Fruit fly (Drosophila melanogaster) whole organism, embryonic: ENCODE measurements around the gene mdlc.

Experiments used
- Atf3 ChIP-seq: fragments of 200-800 bp; sonication (Bioruptor generic); optimal IDR thresholded peaks from 3 replicates; lab custom pipeline; 2016; ENCODE audit warnings: missing biosample characterization, missing genetic modification characterization
- Atf6 ChIP-seq: fragments of 200-800 bp; sonication (Bioruptor generic); IDR thresholded peaks from 2 replicates; pipeline ENCODE4 v1.3.6; 2022; ENCODE audit warnings: missing biosample characterization, missing genetic modification characterization
- BtbVII ChIP-seq: fragments of 200-800 bp; sonication (Bioruptor generic); optimal IDR thresholded peaks from 3 replicates; lab custom pipeline; 2017; ENCODE audit warnings: missing biosample characterization, mild to moderate bottlenecking, missing genetic modification characterization
- CG10209 ChIP-seq: fragments of 200-800 bp; sonication (Bioruptor generic); optimal IDR thresholded peaks from 3 replicates; lab custom pipeline; 2017; ENCODE audit warnings: missing biosample characterization, mild to moderate bottlenecking, missing genetic modification characterization, missing genetic modification reagents
- CG10431 ChIP-seq: fragments of 200-800 bp; sonication (Bioruptor generic); optimal IDR thresholded peaks from 3 replicates; lab custom pipeline; 2018; ENCODE audit warnings: missing biosample characterization, mild to moderate bottlenecking, missing genetic modification characterization
- CG10565 ChIP-seq: fragments of 200-800 bp; sonication (Bioruptor generic); optimal IDR thresholded peaks from 3 replicates; lab custom pipeline; 2016; ENCODE audit warnings: missing biosample characterization, mild to moderate bottlenecking, missing genetic modification characterization
- CG10959 ChIP-seq: fragments of 200-800 bp; sonication (Bioruptor generic); IDR thresholded peaks from 2 replicates; pipeline ENCODE4 v1.3.6; 2022; ENCODE audit warnings: missing biosample characterization, missing genetic modification characterization
- CG12104 ChIP-seq: fragments of 200-800 bp; sonication (Bioruptor generic); optimal IDR thresholded peaks from 3 replicates; lab custom pipeline; 2016; ENCODE audit warnings: missing biosample characterization, missing genetic modification characterization
- CG12155 ChIP-seq: fragments of 200-800 bp; sonication (Bioruptor generic); optimal IDR thresholded peaks from 3 replicates; lab custom pipeline; 2016; ENCODE audit warnings: missing biosample characterization, missing genetic modification characterization
- CG12236 ChIP-seq: fragments of 200-800 bp; sonication (Bioruptor generic); optimal IDR thresholded peaks from 2 replicates; lab custom pipeline; 2016; ENCODE audit warnings: missing biosample characterization, missing genetic modification characterization
- CG12659 ChIP-seq: fragments of 200-800 bp; sonication (Bioruptor generic); optimal IDR thresholded peaks from 3 replicates; lab custom pipeline; 2017; ENCODE audit warnings: mild to moderate bottlenecking, missing biosample characterization, missing genetic modification reagents, missing genetic modification characterization
- CG12744 ChIP-seq: fragments of 200-800 bp; sonication (Bioruptor generic); optimal IDR thresholded peaks from 2 replicates; lab custom pipeline; 2016; ENCODE audit warnings: missing biosample characterization, missing genetic modification characterization
- CG14050 ChIP-seq: fragments of 200-800 bp; sonication (Bioruptor generic); IDR thresholded peaks from 3 replicates; pipeline ENCODE4 v1.3.6; 2022; ENCODE audit warnings: missing biosample characterization, missing genetic modification characterization
- CG14710 ChIP-seq: fragments of 200-800 bp; sonication (Bioruptor generic); optimal IDR thresholded peaks from 3 replicates; lab custom pipeline; 2019; ENCODE audit warnings: missing biosample characterization, mild to moderate bottlenecking, missing genetic modification characterization, moderate library complexity
- CG16779 ChIP-seq: fragments of 200-800 bp; sonication (Bioruptor generic); IDR thresholded peaks from 2 replicates; pipeline ENCODE4 v1.3.6; 2022; ENCODE audit warnings: missing biosample characterization, missing genetic modification characterization
- CG2202 ChIP-seq: fragments of 200-800 bp; sonication (Bioruptor generic); optimal IDR thresholded peaks from 2 replicates; lab custom pipeline; 2018; ENCODE audit warnings: missing biosample characterization, mild to moderate bottlenecking, missing genetic modification characterization
- CG2712 ChIP-seq: fragments of 200-800 bp; optimal IDR thresholded peaks from 3 replicates; lab custom pipeline; 2019; ENCODE audit warnings: missing biosample characterization, mild to moderate bottlenecking, missing genetic modification characterization, moderate library complexity
- CG32767 ChIP-seq: fragments of 200-800 bp; sonication (Bioruptor generic); IDR thresholded peaks from 2 replicates; pipeline ENCODE4 v1.3.6; 2022; ENCODE audit warnings: missing biosample characterization, missing genetic modification characterization
- CG3281 ChIP-seq: fragments of 200-800 bp; sonication (Bioruptor generic); optimal IDR thresholded peaks from 3 replicates; lab custom pipeline; 2017; ENCODE audit warnings: missing biosample characterization, mild to moderate bottlenecking, missing genetic modification characterization
- CG33557 ChIP-seq: fragments of 200-800 bp; sonication (Bioruptor generic); optimal IDR thresholded peaks from 2 replicates; lab custom pipeline; 2019; ENCODE audit warnings: missing biosample characterization, mild to moderate bottlenecking, missing genetic modification characterization, moderate library complexity
- CG3847 ChIP-seq: fragments of 200-800 bp; sonication (Bioruptor generic); IDR thresholded peaks from 2 replicates; pipeline ENCODE4 v1.3.6; 2022; ENCODE audit warnings: missing biosample characterization, missing genetic modification characterization
- CG6813 ChIP-seq: fragments of 200-800 bp; sonication (Bioruptor generic); optimal IDR thresholded peaks from 2 replicates; lab custom pipeline; 2017; ENCODE audit warnings: missing biosample characterization, missing genetic modification characterization, mild to moderate bottlenecking, moderate library complexity, missing genetic modification reagents
- CG7928 ChIP-seq: fragments of 200-800 bp; sonication (Bioruptor generic); optimal IDR thresholded peaks from 2 replicates; lab custom pipeline; 2017; ENCODE audit warnings: missing biosample characterization, mild to moderate bottlenecking, missing genetic modification characterization
- CG7987 ChIP-seq: fragments of 200-800 bp; sonication (Bioruptor generic); optimal IDR thresholded peaks from 2 replicates; lab custom pipeline; 2018; ENCODE audit warnings: missing biosample characterization, mild to moderate bottlenecking, missing genetic modification characterization, moderate library complexity
- CG9876 ChIP-seq: fragments of 200-800 bp; sonication (Bioruptor generic); optimal IDR thresholded peaks from 2 replicates; lab custom pipeline; 2016; ENCODE audit warnings: missing biosample characterization, missing genetic modification characterization
- Eip74EF ChIP-seq, 2 experiments: fragments of 200-800 bp in 1 of 2; fragments of >200 bp in 1 of 2; sonication (Bioruptor generic) in 1 of 2; optimal IDR thresholded peaks; 2 replicates each; lab custom pipeline; 2017 to 2019; ENCODE audit warnings: missing biosample characterization in 2 of 2, missing genetic modification characterization in 2 of 2, mild to moderate bottlenecking in 1 of 2, moderate library complexity in 1 of 2
- NFAT ChIP-seq: fragments of 200-800 bp; sonication (Bioruptor generic); IDR thresholded peaks from 2 replicates; pipeline ENCODE4 v1.3.6; 2022; ENCODE audit warnings: missing biosample characterization, missing genetic modification characterization
- Sry-β ChIP-seq: fragments of 200-800 bp; sonication (Bioruptor generic); optimal IDR thresholded peaks from 2 replicates; lab custom pipeline; 2018; ENCODE audit warnings: missing biosample characterization, mild to moderate bottlenecking, missing genetic modification characterization, moderate library complexity
- YL-1 ChIP-seq: fragments of 200-800 bp; sonication (Bioruptor generic); optimal IDR thresholded peaks from 3 replicates; lab custom pipeline; 2017; ENCODE audit warnings: missing biosample characterization, mild to moderate bottlenecking, missing genetic modification characterization
- abd-A ChIP-seq: fragments of 200-800 bp; sonication (Bioruptor generic); optimal IDR thresholded peaks from 3 replicates; lab custom pipeline; 2019; ENCODE audit warnings: missing biosample characterization, mild to moderate bottlenecking, missing genetic modification characterization, moderate library complexity
- al ChIP-seq: fragments of 200-800 bp; sonication (Bioruptor generic); IDR thresholded peaks from 2 replicates; pipeline ENCODE4 v1.3.6; 2022; ENCODE audit warnings: missing biosample characterization, missing genetic modification characterization
- az2 ChIP-seq: fragments of 200-800 bp; sonication (Bioruptor generic); optimal IDR thresholded peaks from 3 replicates; lab custom pipeline; 2016; ENCODE audit warnings: missing biosample characterization, missing genetic modification characterization
- ewg ChIP-seq: fragments of 200-800 bp; sonication (Bioruptor generic); optimal IDR thresholded peaks from 3 replicates; lab custom pipeline; 2017; ENCODE audit warnings: mild to moderate bottlenecking, missing biosample characterization, missing genetic modification reagents, missing genetic modification characterization
- fru ChIP-seq: fragments of >200 bp; optimal IDR thresholded peaks from 2 replicates; lab custom pipeline; 2017
- gro ChIP-seq: fragments of 200-800 bp; sonication (Bioruptor generic); optimal IDR thresholded peaks from 2 replicates; lab custom pipeline; 2016; ENCODE audit warnings: missing biosample characterization, missing genetic modification characterization
- gsb ChIP-seq: fragments of 200-800 bp; sonication (Bioruptor generic); IDR thresholded peaks from 2 replicates; pipeline ENCODE4 v1.3.6; 2022; ENCODE audit warnings: missing biosample characterization, missing genetic modification characterization
- hkb ChIP-seq, 2 experiments: fragments of 200-800 bp in 1 of 2; fragments of >200 bp in 1 of 2; sonication (Bioruptor generic) in 1 of 2; IDR thresholded peaks in 1 of 2; optimal IDR thresholded peaks in 1 of 2; 2 replicates each; pipeline versions ENCODE4 v1.3.6 to Lab custom; 2017 to 2022; ENCODE audit warnings: missing biosample characterization in 1 of 2, missing genetic modification characterization in 1 of 2
- ken ChIP-seq: fragments of 200-800 bp; sonication (Bioruptor generic); IDR thresholded peaks from 3 replicates; pipeline ENCODE4 v1.3.6; 2022; ENCODE audit warnings: missing biosample characterization, missing genetic modification characterization
- lola ChIP-seq, 3 experiments: fragments of >200 bp in 2 of 3; fragments of 200-800 bp in 1 of 3; sonication (Bioruptor generic) in 1 of 3; optimal IDR thresholded peaks; 2 replicates each; lab custom pipeline; 2017 to 2019; ENCODE audit warnings: missing biosample characterization in 3 of 3, missing genetic modification characterization in 3 of 3, mild to moderate bottlenecking in 1 of 3, moderate library complexity in 1 of 3
- maf-S ChIP-seq: fragments of 200-800 bp; sonication (Bioruptor generic); optimal IDR thresholded peaks from 2 replicates; lab custom pipeline; 2016; ENCODE audit warnings: missing biosample characterization, missing genetic modification characterization
- org-1 ChIP-seq: fragments of 200-800 bp; sonication (Bioruptor generic); optimal IDR thresholded peaks from 2 replicates; lab custom pipeline; 2017; ENCODE audit warnings: missing biosample characterization, missing genetic modification characterization
- psq ChIP-seq: fragments of 200-800 bp; sonication (Bioruptor generic); optimal IDR thresholded peaks from 2 replicates; lab custom pipeline; 2017; ENCODE audit warnings: missing biosample characterization, missing genetic modification characterization
- pum ChIP-seq: fragments of 200-800 bp; sonication (Bioruptor generic); optimal IDR thresholded peaks from 2 replicates; lab custom pipeline; 2016; ENCODE audit warnings: missing biosample characterization, missing genetic modification characterization
- sc ChIP-seq, 3 experiments: fragments of >200 bp in 2 of 3; fragments of 200-800 bp in 1 of 3; sonication (Bioruptor generic) in 1 of 3; optimal IDR thresholded peaks; 2 replicates in 2 of 3; 3 replicates in 1 of 3; lab custom pipeline; 2017; ENCODE audit warnings: mild to moderate bottlenecking in 1 of 3, missing biosample characterization in 1 of 3, missing genetic modification characterization in 1 of 3, missing genetic modification reagents in 1 of 3
- sug ChIP-seq: fragments of 200-800 bp; optimal IDR thresholded peaks from 2 replicates; lab custom pipeline; 2019; ENCODE audit warnings: missing biosample characterization, mild to moderate bottlenecking, missing genetic modification characterization, moderate library complexity
- trh ChIP-seq: fragments of 200-800 bp; sonication (Bioruptor generic); optimal IDR thresholded peaks from 2 replicates; lab custom pipeline; 2016; ENCODE audit warnings: missing biosample characterization, missing genetic modification characterization
- vfl ChIP-seq: fragments of 200-800 bp; sonication (Bioruptor generic); optimal IDR thresholded peaks from 2 replicates; lab custom pipeline; 2016; ENCODE audit warnings: missing biosample characterization, missing genetic modification characterization
- vvl ChIP-seq: fragments of 200-800 bp; sonication (Bioruptor generic); IDR thresholded peaks from 2 replicates; pipeline ENCODE4 v1.3.6; 2022; ENCODE audit warnings: missing biosample characterization, missing genetic modification characterization

The mdlc gene

DNA sequence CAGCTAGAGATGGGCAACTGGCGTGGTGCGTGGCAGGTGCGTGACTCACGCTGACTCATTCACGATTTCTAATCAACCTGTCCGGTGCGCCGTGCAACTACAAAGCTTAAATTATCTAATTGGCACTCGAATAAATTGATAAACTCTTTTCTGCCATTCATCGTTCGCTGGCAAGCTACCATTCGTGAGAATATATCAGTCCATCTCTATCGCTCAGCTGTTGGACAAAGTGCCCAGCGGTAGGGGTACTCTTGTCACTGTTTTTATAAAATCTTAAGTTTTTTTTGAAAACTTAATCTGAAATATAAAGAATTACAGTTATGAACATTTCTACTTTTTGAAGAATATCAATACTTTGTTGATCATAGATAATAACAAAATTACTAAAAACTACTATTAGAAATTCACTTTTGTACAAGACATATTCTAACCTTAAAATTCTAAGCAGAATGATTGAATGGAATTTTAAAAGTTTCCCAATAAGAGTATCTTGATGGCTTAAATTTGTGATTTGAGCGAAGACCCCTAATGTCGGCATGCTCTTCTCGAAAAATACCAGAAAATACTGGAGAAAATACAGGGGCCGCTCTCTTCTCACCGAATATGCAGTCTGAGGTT, 36.3 kb upstream of the mdlc start, which contains the start of the genes PIG-L and psidin (continued):
- no peak for TF ChIP-seq sc (optimal IDR thresholded peaks at IDR 0.05; lab: Kevin White, UChicago)
- TF ChIP-seq sc (GFP tag; optimal IDR thresholded peaks at IDR 0.05; lab: Kevin White, UChicago) = peak; percentile 77
- peak; percentile 59 for TF ChIP-seq YL-1 (GFP tag; lab: Kevin White, UChicago)
- TF ChIP-seq sug (tag; lab: Kevin White, UChicago) = peak; percentile 80
- TF ChIP-seq CG9876 = peak; percentile 74
- peak; percentile 78 for TF ChIP-seq CG3281 (GFP tag; lab: Kevin White, UChicago)
- TF ChIP-seq Eip74EF (GFP tag; optimal IDR thresholded peaks at IDR 0.05; lab: Kevin White, UChicago) = no peak
- TF ChIP-seq ewg (GFP tag; lab: Kevin White, UChicago) = peak; percentile 48
- no peak for TF ChIP-seq abd-A (tag; lab: Kevin White, UChicago)
- TF ChIP-seq CG6813 (GFP tag; lab: Kevin White, UChicago) = peak; percentile 20
- peak; percentile 36 for TF ChIP-seq CG7928
- peak; percentile 90 for TF ChIP-seq CG12659
- peak; percentile 82 for TF ChIP-seq CG12155 (GFP tag; lab: Kevin White, UChicago)
- TF ChIP-seq CG16779 (GFP tag; lab: Robert Waterston, UW) = no peak
- TF ChIP-seq org-1 (GFP tag; lab: Kevin White, UChicago) = peak; percentile 58
- TF ChIP-seq CG7987 (GFP tag; lab: Kevin White, UChicago) = no peak
- no peak for TF ChIP-seq hkb (optimal IDR thresholded peaks at IDR 0.05; lab: Kevin White, UChicago)
- TF ChIP-seq hkb (GFP tag; IDR thresholded peaks at IDR 0.05; lab: Robert Waterston, UW) = peak; percentile 61; the same call in 1 of the 2 replicates
- TF ChIP-seq CG3847 (GFP tag; lab: Robert Waterston, UW) = peak; percentile 81
- peak; percentile 50 for TF ChIP-seq trh (GFP tag; lab: Kevin White, UChicago)
- peak; percentile 52 for TF ChIP-seq CG2202
- TF ChIP-seq az2 (GFP tag; lab: Kevin White, UChicago) = peak; percentile 88
- TF ChIP-seq CG12744 (GFP tag; lab: Kevin White, UChicago) = peak; percentile 48
- peak; percentile 46 for TF ChIP-seq vfl (GFP tag; lab: Kevin White, UChicago)
- peak; percentile 53 for TF ChIP-seq Sry-β (GFP tag; lab: Kevin White, UChicago)
- TF ChIP-seq psq (GFP tag; lab: Kevin White, UChicago) = peak; percentile 38
- TF ChIP-seq NFAT (GFP tag; lab: Robert Waterston, UW) = peak; percentile 60
- TF ChIP-seq vvl = peak; percentile 76
- TF ChIP-seq CG33557 = peak; percentile 84
- TF ChIP-seq CG12236 (GFP tag; lab: Kevin White, UChicago) = peak; percentile 58
- peak; percentile 84 for TF ChIP-seq CG14710
- TF ChIP-seq CG10209 = peak; percentile 87
- peak; percentile 66; the same call in 1 of the 2 replicates for TF ChIP-seq CG32767 (GFP tag; lab: Robert Waterston, UW)
- peak; percentile 56 for TF ChIP-seq al
- peak; percentile 77 for TF ChIP-seq ken (GFP tag; lab: Robert Waterston, UW)
- peak; percentile 91 for TF ChIP-seq CG2712 (tag; lab: Kevin White, UChicago)
- peak; percentile 78 for TF ChIP-seq CG12104 (GFP tag; lab: Kevin White, UChicago)
- TF ChIP-seq pum (GFP tag; lab: Kevin White, UChicago) = peak; percentile 72
- peak; percentile 21 for TF ChIP-seq BtbVII (GFP tag; lab: Kevin White, UChicago)
- TF ChIP-seq fru = no peak
- TF ChIP-seq lola (GFP tag; optimal IDR thresholded peaks at IDR 0.05; lab: Kevin White, UChicago) = peak in 1 of 3 experiments; percentile 93
- peak; percentile 60 for TF ChIP-seq CG10431 (GFP tag; lab: Kevin White, UChicago)
- TF ChIP-seq CG14050 = no peak; the same call in 1 of the 3 replicates
- TF ChIP-seq gro = no peak
- TF ChIP-seq CG10959 (GFP tag; lab: Robert Waterston, UW) = peak; percentile 40; the same call in 1 of the 2 replicates
- TF ChIP-seq maf-S (GFP tag; lab: Kevin White, UChicago) = peak; percentile 50
- TF ChIP-seq gsb (GFP tag; lab: Robert Waterston, UW) = peak; percentile 27; the same call in 1 of the 2 replicates
- TF ChIP-seq Atf3 (GFP tag; lab: Kevin White, UChicago) = peak; percentile 61
- no peak for TF ChIP-seq CG10565 (GFP tag; lab: Kevin White, UChicago)
- 0 out of 2 replicates have a peak, but pooled peaks have one; percentile 11 for TF ChIP-seq Atf6 (GFP tag; lab: Robert Waterston, UW)
